Fruit fly (Drosophila melanogaster) whole organism, adult: ENCODE measurements around the gene CG7465.

Experiments used
- CG11617 ChIP-seq: fragments of 200-800 bp; sonication (Bioruptor generic); optimal IDR thresholded peaks from 2 replicates; lab custom pipeline; 2017; ENCODE audit warnings: mild to moderate bottlenecking, missing biosample characterization, missing genetic modification reagents, missing genetic modification characterization
- CG12768 ChIP-seq: fragments of 200-800 bp; sonication (Bioruptor generic); optimal IDR thresholded peaks from 2 replicates; lab custom pipeline; 2017; ENCODE audit warnings: missing biosample characterization, missing genetic modification characterization, mild to moderate bottlenecking, moderate library complexity, missing genetic modification reagents
- CG14711 ChIP-seq: fragments of 200-800 bp; sonication (Bioruptor generic); optimal IDR thresholded peaks from 2 replicates; lab custom pipeline; 2018; ENCODE audit warnings: missing biosample characterization, mild to moderate bottlenecking, missing genetic modification characterization, moderate library complexity
- CG1620 ChIP-seq: fragments of 200-800 bp; sonication (Bioruptor generic); optimal IDR thresholded peaks from 2 replicates; lab custom pipeline; 2016; ENCODE audit warnings: missing biosample characterization, missing genetic modification characterization
- CG33017 ChIP-seq: fragments of 200-800 bp; sonication (Bioruptor generic); optimal IDR thresholded peaks from 2 replicates; lab custom pipeline; 2018; ENCODE audit warnings: missing biosample characterization, mild to moderate bottlenecking, missing genetic modification characterization, moderate library complexity
- CG5204 ChIP-seq: fragments of 200-800 bp; sonication (Bioruptor generic); optimal IDR thresholded peaks from 2 replicates; lab custom pipeline; 2016; ENCODE audit warnings: missing biosample characterization, missing genetic modification characterization
- CG7045 ChIP-seq: fragments of 200-800 bp; sonication (Bioruptor generic); optimal IDR thresholded peaks from 2 replicates; lab custom pipeline; 2017; ENCODE audit warnings: missing biosample characterization, mild to moderate bottlenecking, missing genetic modification characterization
- CG7101 ChIP-seq: fragments of 200-800 bp; sonication (Bioruptor generic); optimal IDR thresholded peaks from 2 replicates; lab custom pipeline; 2018; ENCODE audit warnings: missing biosample characterization, mild to moderate bottlenecking, missing genetic modification characterization, moderate library complexity
- Clk ChIP-seq: fragments of 200-800 bp; sonication (Bioruptor generic); optimal IDR thresholded peaks from 2 replicates; lab custom pipeline; 2017; ENCODE audit warnings: missing biosample characterization, missing genetic modification characterization
- Crg-1 ChIP-seq: fragments of 200-800 bp; sonication (Bioruptor generic); optimal IDR thresholded peaks from 2 replicates; lab custom pipeline; 2016; ENCODE audit warnings: missing biosample characterization, missing genetic modification characterization
- Hr96 ChIP-seq: fragments of 200-800 bp; sonication (Bioruptor generic); optimal IDR thresholded peaks from 2 replicates; lab custom pipeline; 2016; ENCODE audit warnings: missing biosample characterization, missing genetic modification characterization
- Mnt ChIP-seq: fragments of 200-800 bp; sonication (Bioruptor generic); optimal IDR thresholded peaks from 2 replicates; lab custom pipeline; 2016; ENCODE audit warnings: missing biosample characterization, mild to moderate bottlenecking, missing genetic modification characterization
- bab1 ChIP-seq: fragments of 200-800 bp; sonication (Bioruptor generic); optimal IDR thresholded peaks from 3 replicates; lab custom pipeline; 2019; ENCODE audit warnings: missing biosample characterization, mild to moderate bottlenecking, missing genetic modification characterization, moderate library complexity
- cic ChIP-seq: fragments of 200-800 bp; sonication (Bioruptor generic); optimal IDR thresholded peaks from 2 replicates; lab custom pipeline; 2017; ENCODE audit warnings: missing biosample characterization, mild to moderate bottlenecking, missing genetic modification characterization, moderate library complexity
- cnc ChIP-seq, 2 experiments: fragments of >200 bp; optimal IDR thresholded peaks; 2 replicates each; lab custom pipeline; 2017
- kay ChIP-seq: fragments of 200-800 bp; sonication (Bioruptor generic); peaks from one replicate; lab custom pipeline; 2016; ENCODE audit warnings: missing biosample characterization, missing genetic modification characterization, borderline replicate concordance
- ovo ChIP-seq: fragments of 200-800 bp; sonication (Bioruptor generic); optimal IDR thresholded peaks from 2 replicates; lab custom pipeline; 2016; ENCODE audit warnings: missing biosample characterization, missing genetic modification characterization
- pad ChIP-seq: fragments of 200-800 bp; sonication (Bioruptor generic); optimal IDR thresholded peaks from 3 replicates; lab custom pipeline; 2017; ENCODE audit warnings: missing biosample characterization, missing genetic modification characterization, mild to moderate bottlenecking, moderate library complexity, missing genetic modification reagents
- tj ChIP-seq: fragments of 200-800 bp; sonication (Bioruptor generic); optimal IDR thresholded peaks from 3 replicates; lab custom pipeline; 2017; ENCODE audit warnings: missing biosample characterization, mild to moderate bottlenecking, missing genetic modification characterization, moderate library complexity
- toe ChIP-seq: fragments of 200-800 bp; sonication (Bioruptor generic); optimal IDR thresholded peaks from 2 replicates; lab custom pipeline; 2016; ENCODE audit warnings: missing biosample characterization, missing genetic modification characterization

The CG7465 gene

DNA sequence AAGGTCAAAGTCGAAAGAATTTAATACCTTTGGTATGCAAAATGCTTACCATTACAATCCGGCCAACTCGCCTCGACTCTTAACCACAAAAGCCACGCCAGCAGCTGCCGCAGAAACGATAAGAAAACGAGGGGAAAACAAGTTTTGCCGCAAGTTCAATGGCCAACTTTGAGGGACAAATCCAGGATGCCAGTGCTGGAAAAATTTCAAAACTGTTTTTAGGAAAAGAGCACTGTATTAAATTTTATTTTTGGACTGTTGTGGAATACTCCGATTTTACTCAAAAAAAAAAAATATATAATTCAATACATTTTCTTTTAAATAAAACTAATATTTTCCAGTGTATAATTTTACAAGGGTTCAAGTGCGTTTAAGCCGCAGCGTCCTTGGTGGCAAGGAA is 14.5 kb downstream of the CG7465 start:
- TF ChIP-seq CG33017 (tag; lab: Kevin White, UChicago) (no peak), CG1620 (no peak), CG11617 (GFP tag; lab: Kevin White, UChicago) (no peak), cic (GFP tag; lab: Kevin White, UChicago) (no peak), CG7045 (GFP tag; lab: Kevin White, UChicago) (no peak)

dm6 chr3L:4497677-4498076 is 17.6 kb downstream of the CG7465 start, which contains the start of gene CG13721:
Gene CG13721 (minus strand): TSS chr3L:4497777.
- TF ChIP-seq CG1620 = no peak
- no peak for TF ChIP-seq cic (GFP tag; lab: Kevin White, UChicago)
- no peak for TF ChIP-seq tj (GFP tag; lab: Kevin White, UChicago)
- no peak for TF ChIP-seq cnc (optimal IDR thresholded peaks at IDR 0.05; lab: Kevin White, UChicago)
- TF ChIP-seq CG33017 (tag; lab: Kevin White, UChicago) = no peak
- TF ChIP-seq Crg-1 (GFP tag; lab: Kevin White, UChicago) = no peak
- TF ChIP-seq pad = no peak

- TF ChIP-seq Clk = no peak
- no peak for TF ChIP-seq cnc (optimal IDR thresholded peaks at IDR 0.05; lab: Kevin White, UChicago)
- TF ChIP-seq Crg-1 (GFP tag; lab: Kevin White, UChicago) = no peak
- no peak for TF ChIP-seq bab1 (GFP tag; lab: Kevin White, UChicago)
- TF ChIP-seq CG33017 (tag; lab: Kevin White, UChicago) = no peak
- no peak for TF ChIP-seq CG7101 (tag; lab: Kevin White, UChicago)
Observed at dm6 chr3L:4500400-4500799, 20.3 kb downstream of the CG7465 start, which contains the start of gene CG13720. Gene CG13720 (minus strand): TSS chr3L:4500500.

dm6 chr3L:4501406-4501805 is 21.3 kb downstream of the CG7465 start:
- TF ChIP-seq CG12768 (GFP tag; lab: Kevin White, UChicago) = no peak
- no peak for TF ChIP-seq kay (GFP tag; lab: Kevin White, UChicago)

DNA sequence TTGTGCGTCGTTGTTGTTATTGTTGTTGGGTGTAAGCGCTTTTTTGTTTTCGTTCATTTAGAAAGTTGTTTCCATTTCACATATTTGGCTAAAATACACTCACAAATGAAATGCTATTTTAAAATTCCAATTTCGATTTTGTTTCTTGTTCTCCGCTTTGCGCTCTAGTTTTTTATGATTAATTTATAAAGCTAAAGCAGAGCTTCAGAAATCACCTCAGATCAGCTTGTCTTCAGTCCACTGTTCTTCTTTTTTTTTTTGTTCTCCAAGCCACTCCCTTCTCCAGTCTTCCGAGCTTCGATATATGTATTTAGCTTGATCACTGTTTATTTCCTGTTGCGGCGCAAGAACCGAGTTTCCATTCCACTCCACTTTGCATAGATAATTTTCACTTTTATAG is 27.8 kb downstream of the CG7465 start:
- TF ChIP-seq CG7101 (tag; lab: Kevin White, UChicago) (no peak), tj (GFP tag; lab: Kevin White, UChicago) (no peak), toe (GFP tag; lab: Kevin White, UChicago) (no peak), CG11617 (GFP tag; lab: Kevin White, UChicago) (no peak), cic (GFP tag; lab: Kevin White, UChicago) (no peak), Crg-1 (GFP tag; lab: Kevin White, UChicago) (no peak), CG5204 (GFP tag; lab: Kevin White, UChicago) (no peak), Mnt (no peak), pad (no peak), Clk (no peak), ovo (no peak), bab1 (GFP tag; lab: Kevin White, UChicago) (no peak), CG7045 (GFP tag; lab: Kevin White, UChicago) (no peak), CG1620 (no peak), Hr96 (GFP tag; lab: Kevin White, UChicago) (no peak), CG14711 (tag; lab: Kevin White, UChicago) (no peak), cnc (optimal IDR thresholded peaks at IDR 0.05; lab: Kevin White, UChicago) (no peak)

DNA sequence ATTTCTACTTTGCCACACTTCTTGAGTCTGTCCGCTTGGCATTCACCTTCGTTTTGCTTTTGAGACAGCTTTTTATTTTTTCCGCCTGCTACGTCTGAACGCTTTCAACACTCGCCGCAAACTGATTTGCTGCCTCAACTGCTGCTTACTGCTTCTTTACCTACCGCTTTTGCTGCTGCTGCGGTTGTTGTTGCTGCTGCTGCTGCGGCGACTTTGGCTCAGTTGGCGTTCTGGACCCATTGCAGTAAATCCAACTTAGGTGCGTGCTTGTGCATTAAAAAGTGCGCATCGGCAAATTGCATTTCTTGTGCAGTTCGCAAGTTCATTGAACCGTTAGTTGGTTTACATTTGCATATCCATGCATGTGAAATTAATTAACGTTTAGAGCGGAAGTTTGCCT is 28.2 kb downstream of the CG7465 start, which contains the start of gene NT1:
Gene NT1 (minus strand): TSS at position 127 of the 400 bp plus-strand sequence.
- TF ChIP-seq ovo (no peak), tj (GFP tag; lab: Kevin White, UChicago) (no peak), CG7045 (GFP tag; lab: Kevin White, UChicago) (no peak), kay (GFP tag; lab: Kevin White, UChicago) (no peak), cnc (optimal IDR thresholded peaks at IDR 0.05; lab: Kevin White, UChicago) (no peak), pad (no peak)

dm6 chr3L:4508926-4509457 is 28.9 kb downstream of the CG7465 start:
- no peak for TF ChIP-seq ovo
- no peak for TF ChIP-seq tj (GFP tag; lab: Kevin White, UChicago)
- no peak for TF ChIP-seq CG7101 (tag; lab: Kevin White, UChicago)
- TF ChIP-seq CG5204 (GFP tag; lab: Kevin White, UChicago) = no peak
- no peak for TF ChIP-seq CG11617 (GFP tag; lab: Kevin White, UChicago)
- no peak for TF ChIP-seq cic (GFP tag; lab: Kevin White, UChicago)
- TF ChIP-seq CG1620 = no peak
- no peak for TF ChIP-seq Mnt
- TF ChIP-seq CG7045 (GFP tag; lab: Kevin White, UChicago) = no peak
- TF ChIP-seq toe (GFP tag; lab: Kevin White, UChicago) = no peak

DNA sequence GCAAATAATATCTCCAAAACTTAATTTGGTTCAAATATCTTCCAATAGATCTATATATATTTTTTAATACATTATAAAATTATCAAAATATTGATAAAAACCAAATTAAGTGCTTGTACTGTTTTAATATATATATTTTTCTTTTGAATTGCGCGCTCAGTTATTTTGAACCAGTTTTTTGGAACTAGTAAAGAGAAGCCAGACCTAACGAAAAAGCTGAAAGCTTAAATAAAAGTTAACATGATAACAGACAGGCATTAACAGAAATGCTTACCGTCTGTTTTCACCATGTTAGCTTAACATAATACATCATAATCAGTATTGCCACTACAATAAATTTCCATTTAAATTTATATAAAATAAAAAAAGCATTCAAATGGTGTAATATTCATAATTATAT is 30.2 kb downstream of the CG7465 start:
- TF ChIP-seq cnc (optimal IDR thresholded peaks at IDR 0.05; lab: Kevin White, UChicago) (no peak), CG11617 (GFP tag; lab: Kevin White, UChicago) (no peak), Hr96 (GFP tag; lab: Kevin White, UChicago) (no peak), tj (GFP tag; lab: Kevin White, UChicago) (no peak), Clk (no peak), toe (GFP tag; lab: Kevin White, UChicago) (no peak), Mnt (no peak), pad (no peak), bab1 (GFP tag; lab: Kevin White, UChicago) (no peak), CG14711 (tag; lab: Kevin White, UChicago) (no peak), CG33017 (tag; lab: Kevin White, UChicago) (no peak), CG1620 (no peak), CG5204 (GFP tag; lab: Kevin White, UChicago) (no peak)
